Worm (Caenorhabditis elegans) whole organism, L4 larva: ENCODE measurements around the gene mks-2.
A peak's percentile ranks its signal among the peaks of the same experiment; 100 is the strongest.

Experiments used
- F10B5.3 ChIP-seq: sonication (generic microtip); optimal IDR thresholded peaks from 2 replicates; lab custom pipeline; 2016; ENCODE audit warnings: mild to moderate bottlenecking, missing genetic modification characterization, missing compliant biosample characterization
- F26F4.8 ChIP-seq: fragments of 200-800 bp; sonication (Bioruptor generic); conservative IDR thresholded peaks from 2 replicates; pipeline ENCODE4 v1.3.6; 2022; ENCODE audit warnings: missing genetic modification characterization, missing compliant biosample characterization
- F44E2.7 ChIP-seq: fragments of 200-800 bp; sonication (Bioruptor generic); IDR thresholded peaks from 2 replicates; pipeline ENCODE4 v2.1.2; 2022; ENCODE audit warnings: missing genetic modification characterization, missing compliant biosample characterization
- F49E8.2 ChIP-seq: sonication (generic microtip); optimal IDR thresholded peaks from 2 replicates; lab custom pipeline; 2016; ENCODE audit warnings: missing compliant biosample characterization, mild to moderate bottlenecking, missing genetic modification characterization, borderline replicate concordance
- T26A8.4 ChIP-seq: fragments of 200-800 bp; sonication (Bioruptor generic); IDR thresholded peaks from 2 replicates; pipeline ENCODE4 v1.3.6; 2022; ENCODE audit warnings: missing genetic modification characterization, missing compliant biosample characterization
- Y5F2A.4 ChIP-seq: fragments of 200-800 bp; sonication (Bioruptor generic); optimal IDR thresholded peaks from 2 replicates; lab custom pipeline; 2018; ENCODE audit warnings: mild to moderate bottlenecking, missing genetic modification characterization, missing compliant biosample characterization
- Y75B8A.6 ChIP-seq: fragments of 200-800 bp; sonication (Bioruptor generic); IDR thresholded peaks from 2 replicates; pipeline ENCODE4 v1.3.6; 2022; ENCODE audit warnings: missing genetic modification reagents, missing genetic modification characterization, missing compliant biosample characterization
- ZK546.5 ChIP-seq, 2 experiments: sonication (generic microtip); optimal IDR thresholded peaks; 2 replicates each; lab custom pipeline; 2017; ENCODE audit warnings: missing biosample characterization in 2 of 2, missing genetic modification characterization in 2 of 2
- aha-1 ChIP-seq: fragments of 150-350 bp; peaks from one replicate; lab custom pipeline; 2014; ENCODE audit warnings: missing biosample characterization, missing genetic modification characterization
- arid-1 ChIP-seq: fragments of 200-800 bp; sonication (Bioruptor generic); conservative IDR thresholded peaks from 2 replicates; pipeline ENCODE4 v1.3.6; 2022; ENCODE audit warnings: missing genetic modification reagents, missing genetic modification characterization, missing compliant biosample characterization
- ceh-20 ChIP-seq: fragments of 200-800 bp; sonication (Bioruptor generic); IDR thresholded peaks from 2 replicates; pipeline ENCODE4 v1.3.6; 2022; ENCODE audit warnings: missing genetic modification reagents, missing genetic modification characterization, missing compliant biosample characterization
- daf-16 ChIP-seq, 3 experiments: sonication (generic microtip); optimal IDR thresholded peaks; 2 replicates each; lab custom pipeline; 2016 to 2017; ENCODE audit warnings: missing genetic modification characterization in 3 of 3, missing genetic modification reagents in 3 of 3, mild to moderate bottlenecking in 2 of 3, missing compliant biosample characterization in 2 of 3, missing biosample characterization in 1 of 3, moderate library complexity in 1 of 3
- daf-19 ChIP-seq: fragments of 200-800 bp; sonication (Bioruptor generic); conservative IDR thresholded peaks from 2 replicates; pipeline ENCODE4 v1.3.6; 2022; ENCODE audit warnings: missing genetic modification characterization, missing compliant biosample characterization
- daf-8 ChIP-seq: fragments of 200-800 bp; sonication (Bioruptor generic); IDR thresholded peaks from 2 replicates; pipeline ENCODE4 v1.3.6; 2022; ENCODE audit warnings: missing genetic modification characterization, missing compliant biosample characterization
- dmd-6 ChIP-seq: fragments of 200-800 bp; sonication (Bioruptor generic); IDR thresholded peaks from 2 replicates; pipeline ENCODE4 v1.3.6; 2022; ENCODE audit warnings: missing genetic modification reagents, missing genetic modification characterization, missing compliant biosample characterization
- dmd-8 ChIP-seq: fragments of 200-800 bp; sonication (Bioruptor generic); IDR thresholded peaks from 2 replicates; pipeline ENCODE4 v1.3.6; 2022; ENCODE audit warnings: missing genetic modification characterization, missing compliant biosample characterization
- dve-1 ChIP-seq: sonication (generic microtip); optimal IDR thresholded peaks from 2 replicates; lab custom pipeline; 2017; ENCODE audit warnings: antibody characterized with exemption, mild to moderate bottlenecking, missing genetic modification characterization, missing compliant biosample characterization; ENCODE audit not compliant: insufficient read depth
- hlh-11 ChIP-seq: fragments of 200-800 bp; sonication (Bioruptor generic); optimal IDR thresholded peaks from 2 replicates; lab custom pipeline; 2018; ENCODE audit warnings: mild to moderate bottlenecking, missing genetic modification characterization, missing compliant biosample characterization
- hlh-30 ChIP-seq: sonication (generic microtip); optimal IDR thresholded peaks from 2 replicates; lab custom pipeline; 2017; ENCODE audit warnings: antibody characterized with exemption, mild to moderate bottlenecking, missing genetic modification characterization, missing compliant biosample characterization; ENCODE audit not compliant: insufficient read depth
- lim-7 ChIP-seq: fragments of 200-800 bp; sonication (Bioruptor generic); IDR thresholded peaks from 2 replicates; pipeline ENCODE4 v1.3.6; 2022; ENCODE audit warnings: missing genetic modification characterization, missing compliant biosample characterization
- lin-1 ChIP-seq: fragments of 200-800 bp; sonication (Bioruptor generic); IDR thresholded peaks from 2 replicates; pipeline ENCODE4 v1.3.6; 2022; ENCODE audit warnings: missing genetic modification reagents, missing genetic modification characterization, missing compliant biosample characterization
- lsy-2 ChIP-seq, 2 experiments: fragments of 150-350 bp in 1 of 2; sonication (generic microtip) in 1 of 2; optimal IDR thresholded peaks; 2 replicates each; lab custom pipeline; 2014 to 2017; ENCODE audit warnings: missing biosample characterization in 2 of 2, missing genetic modification characterization in 2 of 2
- madf-5 ChIP-seq, 2 experiments: fragments of 200-800 bp; sonication (Bioruptor generic); IDR thresholded peaks; 2 replicates each; pipeline ENCODE4 v1.3.6; 2022; ENCODE audit warnings: missing compliant biosample characterization in 2 of 2, missing genetic modification characterization in 2 of 2
- mdl-1 ChIP-seq, 2 experiments: fragments of 150-350 bp in 1 of 2; sonication (generic microtip) in 1 of 2; optimal IDR thresholded peaks; 2 replicates each; lab custom pipeline; 2014 to 2017; ENCODE audit warnings: missing biosample characterization in 2 of 2, missing genetic modification characterization in 2 of 2
- mdt-29 ChIP-seq: fragments of 200-800 bp; sonication (Bioruptor generic); IDR thresholded peaks from 2 replicates; pipeline ENCODE4 v1.3.6; 2022; ENCODE audit warnings: missing genetic modification reagents, missing genetic modification characterization, missing compliant biosample characterization
- mep-1 ChIP-seq: fragments of 150-350 bp; sonication (generic microtip); optimal IDR thresholded peaks from 3 replicates; lab custom pipeline; 2014; ENCODE audit warnings: missing biosample characterization, missing genetic modification characterization
- mes-2 ChIP-seq: sonication (generic microtip); optimal IDR thresholded peaks from 2 replicates; lab custom pipeline; 2016; ENCODE audit warnings: missing genotype, mild to moderate bottlenecking, missing genetic modification characterization, missing compliant biosample characterization; ENCODE audit not compliant: poor library complexity, severe bottlenecking
- mxl-3 ChIP-seq: fragments of 200-800 bp; sonication (Bioruptor generic); optimal IDR thresholded peaks from 2 replicates; lab custom pipeline; 2018; ENCODE audit warnings: mild to moderate bottlenecking, missing genetic modification characterization, missing compliant biosample characterization
- nhr-11 ChIP-seq: fragments of 150-350 bp; optimal IDR thresholded peaks from 2 replicates; lab custom pipeline; 2014; ENCODE audit warnings: missing biosample characterization, missing genetic modification characterization
- nhr-28 ChIP-seq: fragments of 150-350 bp; optimal IDR thresholded peaks from 2 replicates; lab custom pipeline; 2014; ENCODE audit warnings: missing biosample characterization, missing genetic modification characterization
- nhr-48 ChIP-seq: sonication (generic microtip); optimal IDR thresholded peaks from 2 replicates; lab custom pipeline; 2016; ENCODE audit warnings: mild to moderate bottlenecking, missing genetic modification characterization, missing compliant biosample characterization
- nhr-6 ChIP-seq: fragments of 150-350 bp; optimal IDR thresholded peaks from 2 replicates; lab custom pipeline; 2014; ENCODE audit warnings: missing biosample characterization, missing genetic modification characterization
- nhr-77 ChIP-seq: fragments of 150-350 bp; optimal IDR thresholded peaks from 2 replicates; lab custom pipeline; 2014; ENCODE audit warnings: missing biosample characterization, missing genetic modification characterization
- pha-4 ChIP-seq, 2 experiments: fragments of 150-350 bp in 1 of 2; fragments of 200-800 bp in 1 of 2; sonication (Bioruptor generic) in 1 of 2; IDR thresholded peaks in 1 of 2; optimal IDR thresholded peaks in 1 of 2; 2 replicates each; pipeline versions ENCODE4 v1.3.6 to Lab custom; 2014 to 2022; ENCODE audit warnings: missing genetic modification characterization in 2 of 2, missing genetic modification reagents in 2 of 2, missing biosample characterization in 1 of 2, missing compliant biosample characterization in 1 of 2
- pqm-1 ChIP-seq: sonication (generic microtip); optimal IDR thresholded peaks from 2 replicates; lab custom pipeline; 2017; ENCODE audit warnings: missing biosample characterization, missing genetic modification characterization
- snpc-4 ChIP-seq: fragments of 150-350 bp; optimal IDR thresholded peaks from 2 replicates; lab custom pipeline; 2014; ENCODE audit warnings: missing biosample characterization, missing genetic modification characterization
- spr-1 ChIP-seq: sonication (generic microtip); optimal IDR thresholded peaks from 2 replicates; lab custom pipeline; 2016; ENCODE audit warnings: mild to moderate bottlenecking, missing genetic modification characterization, missing compliant biosample characterization
- unc-62 ChIP-seq, 3 experiments: fragments of 150-350 bp in 1 of 3; sonication (generic microtip); optimal IDR thresholded peaks in 2 of 3; peaks in 1 of 3; 1 replicate in 1 of 3; 2 replicates in 2 of 3; lab custom pipeline; 2014 to 2017; ENCODE audit warnings: missing biosample characterization in 3 of 3, missing genetic modification characterization in 3 of 3, missing genetic modification reagents in 3 of 3, missing genotype in 1 of 3
- vab-7 ChIP-seq: fragments of 200-800 bp; sonication (Bioruptor generic); IDR thresholded peaks from 2 replicates; pipeline ENCODE4 v1.3.6; 2022; ENCODE audit warnings: missing genetic modification reagents, missing genetic modification characterization, missing compliant biosample characterization
- zag-1 ChIP-seq: fragments of 150-350 bp; optimal IDR thresholded peaks from 2 replicates; lab custom pipeline; 2014; ENCODE audit warnings: missing biosample characterization, missing genetic modification characterization

The mks-2 gene

ce11 chrII:6178743-6179129, 40.5 kb downstream of the mks-2 start:
- TF ChIP-seq F10B5.3 (tag; lab: Kevin White, UChicago) (no peak), daf-16 (GFP tag; optimal IDR thresholded peaks at IDR 0.05; lab: Kevin White, UChicago) (no peak), daf-16 (tag; optimal IDR thresholded peaks at IDR 0.05; lab: Kevin White, UChicago) (peak; percentile 10), F49E8.2 (tag; lab: Kevin White, UChicago) (no peak), dve-1 (tag; lab: Kevin White, UChicago) (no peak), aha-1 (tag; lab: Kevin White, UChicago) (peak; percentile 84), nhr-6 (no peak)

DNA sequence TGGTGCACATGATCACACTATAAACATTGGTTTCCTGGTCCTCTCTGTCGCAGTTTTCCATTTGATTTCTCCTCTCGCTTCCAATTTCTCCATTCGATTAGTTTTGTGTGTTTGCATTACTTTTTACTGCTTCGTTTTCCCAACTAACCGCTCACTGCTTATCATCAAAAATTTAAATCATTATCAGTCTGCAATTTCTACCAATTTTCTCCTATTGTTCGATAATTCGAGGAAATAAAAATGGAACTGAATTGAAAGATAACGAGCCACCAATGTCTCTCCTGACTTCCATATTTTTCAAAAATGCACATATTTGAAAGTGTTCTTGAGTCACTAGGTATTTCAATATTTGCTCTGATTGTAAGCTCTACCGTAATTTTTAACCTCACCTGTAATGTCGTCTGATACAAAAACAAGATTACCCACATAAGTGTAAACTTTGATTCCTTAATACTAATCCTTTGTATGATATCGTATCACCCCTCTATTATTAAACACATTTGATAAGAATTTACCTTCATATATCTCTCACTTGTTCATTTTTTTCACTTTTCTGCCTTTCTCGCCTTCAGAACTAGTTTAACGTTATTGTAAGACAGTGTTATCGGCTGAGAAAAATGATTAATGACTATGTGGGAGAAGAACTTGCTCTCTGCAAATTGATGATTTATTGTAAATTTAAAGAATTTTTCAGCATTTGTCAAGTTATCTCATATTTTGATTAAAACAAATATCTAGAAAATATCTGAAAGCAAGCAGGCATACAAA, 41.1 kb downstream of the mks-2 start:
- TF ChIP-seq daf-16 (GFP tag; optimal IDR thresholded peaks at IDR 0.05; lab: Kevin White, UChicago), result no peak
- TF ChIP-seq daf-16 (tag; optimal IDR thresholded peaks at IDR 0.05; lab: Kevin White, UChicago), result peak; percentile 21
- TF ChIP-seq dve-1 (tag; lab: Kevin White, UChicago), result peak; percentile 14
- TF ChIP-seq nhr-11 (tag; lab: Kevin White, UChicago), result no peak
- no peak for TF ChIP-seq ceh-20 (GFP tag; lab: Robert Waterston, UW)
- no peak for TF ChIP-seq F26F4.8 (GFP tag; lab: Robert Waterston, UW)
- peak; percentile 34 for TF ChIP-seq hlh-11 (tag; lab: Kevin White, UChicago)
- peak in 1 of 2 experiments; percentile 10 for TF ChIP-seq mdl-1 (tag; optimal IDR thresholded peaks at IDR 0.05; lab: Kevin White, UChicago)
- peak; percentile 82 for TF ChIP-seq pqm-1 (tag; lab: Kevin White, UChicago)
- peak in 1 of 2 experiments; percentile 51 for TF ChIP-seq unc-62 (GFP tag; optimal IDR thresholded peaks at IDR 0.05 in 1 of 2; lab: Kevin White, UChicago)
- TF ChIP-seq unc-62 (tag; optimal IDR thresholded peaks at IDR 0.05; lab: Kevin White, UChicago), result no peak
- TF ChIP-seq nhr-77 (tag; lab: Kevin White, UChicago), result peak; percentile 30
- no peak for TF ChIP-seq arid-1 (GFP tag; lab: Robert Waterston, UW)
- no peak for TF ChIP-seq daf-8 (GFP tag; lab: Robert Waterston, UW)
- TF ChIP-seq nhr-28 (tag; lab: Kevin White, UChicago), result peak; percentile 45
- TF ChIP-seq dmd-6 (GFP tag; lab: Robert Waterston, UW), result peak; percentile 63

DNA sequence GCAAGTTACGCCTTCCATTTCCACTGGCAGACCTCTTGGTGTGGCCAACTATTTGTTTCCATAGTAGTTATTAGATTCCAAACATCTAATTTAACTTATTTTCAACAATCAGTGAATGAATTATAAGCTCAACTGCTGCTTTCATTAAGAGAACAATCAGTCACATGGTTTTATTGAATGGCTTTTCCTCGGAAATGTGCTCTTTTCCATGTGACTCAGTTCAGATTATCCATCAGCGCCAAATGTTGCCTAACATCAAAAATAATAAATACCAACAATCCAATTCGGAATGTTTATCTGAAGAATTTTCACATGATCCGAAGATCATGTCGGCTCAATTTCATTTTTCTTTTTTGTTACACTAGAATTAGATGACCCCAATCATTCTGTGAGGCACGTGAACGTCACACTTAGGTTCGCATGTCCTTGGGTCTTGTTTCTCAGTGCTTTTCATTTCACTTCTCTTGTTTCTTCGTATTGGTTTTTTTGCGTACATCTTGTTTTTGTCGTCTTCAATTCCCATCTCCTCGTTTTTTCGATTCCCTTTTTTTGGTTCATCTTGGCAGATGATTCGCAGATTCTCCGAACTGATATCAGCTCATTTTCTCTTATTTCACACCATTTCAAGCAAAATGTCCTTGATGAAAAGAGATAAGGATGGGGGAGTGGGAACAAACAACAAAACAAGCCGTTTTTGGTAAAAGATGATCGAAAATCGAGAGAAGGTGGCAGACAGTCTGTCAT, 42.9 kb downstream of the mks-2 start:
- no peak for TF ChIP-seq vab-7 (GFP tag; lab: Robert Waterston, UW)
- TF ChIP-seq Y5F2A.4 (GFP tag; lab: Kevin White, UChicago), result no peak
- no peak for TF ChIP-seq lin-1 (GFP tag; lab: Robert Waterston, UW)
- TF ChIP-seq F44E2.7 (GFP tag; lab: Robert Waterston, UW), result no peak
- TF ChIP-seq lsy-2 (tag; optimal IDR thresholded peaks at IDR 0.05; lab: Kevin White, UChicago), result no peak
- no peak for TF ChIP-seq pqm-1 (tag; lab: Kevin White, UChicago)
- TF ChIP-seq ceh-20 (GFP tag; lab: Robert Waterston, UW), result 0 out of 2 replicates have a peak, but pooled peaks have one; percentile 31
- peak; percentile 74 for TF ChIP-seq hlh-30 (tag; lab: Kevin White, UChicago)
- TF ChIP-seq ZK546.5 (tag; optimal IDR thresholded peaks at IDR 0.05; lab: Kevin White, UChicago), result no peak
- no peak for TF ChIP-seq daf-19 (GFP tag; lab: Robert Waterston, UW)
- no peak for TF ChIP-seq madf-5 (GFP tag; IDR thresholded peaks at IDR 0.05; lab: Robert Waterston, UW)
- TF ChIP-seq pha-4 (GFP tag; IDR thresholded peaks at IDR 0.05; lab: Robert Waterston, UW), result no peak
- no peak for TF ChIP-seq pha-4 (tag; optimal IDR thresholded peaks at IDR 0.05; lab: Kevin White, UChicago)
- peak; percentile 27 for TF ChIP-seq nhr-11 (tag; lab: Kevin White, UChicago)
- peak in 1 of 2 experiments; percentile 68 for TF ChIP-seq unc-62 (GFP tag; optimal IDR thresholded peaks at IDR 0.05 in 1 of 2; lab: Kevin White, UChicago)
- no peak for TF ChIP-seq unc-62 (tag; optimal IDR thresholded peaks at IDR 0.05; lab: Kevin White, UChicago)
- no peak for TF ChIP-seq mdl-1 (tag; optimal IDR thresholded peaks at IDR 0.05; lab: Kevin White, UChicago)
- no peak for TF ChIP-seq lim-7
- no peak for TF ChIP-seq mep-1
- no peak for TF ChIP-seq dmd-8 (GFP tag; lab: Robert Waterston, UW)
- TF ChIP-seq mes-2, result no peak
- TF ChIP-seq snpc-4 (tag; lab: Kevin White, UChicago), result no peak
- TF ChIP-seq Y75B8A.6 (GFP tag; lab: Robert Waterston, UW), result no peak
- TF ChIP-seq spr-1 (tag; lab: Kevin White, UChicago), result no peak
- TF ChIP-seq mdt-29 (GFP tag; lab: Robert Waterston, UW), result no peak
- peak; percentile 26 for TF ChIP-seq mxl-3
- no peak for TF ChIP-seq nhr-77 (tag; lab: Kevin White, UChicago)
- peak; percentile 86 for TF ChIP-seq nhr-48
- TF ChIP-seq hlh-11 (tag; lab: Kevin White, UChicago), result peak; percentile 34
- TF ChIP-seq zag-1 (tag; lab: Kevin White, UChicago), result no peak
- TF ChIP-seq T26A8.4 (GFP tag; lab: Robert Waterston, UW), result no peak
